Worm (Caenorhabditis elegans) whole organism, L2 larva: ENCODE data around the gene cest-6.

Source experiments
- R02D3.7 ChIP-seq: fragments of 150-350 bp; optimal IDR thresholded peaks from 2 replicates; lab custom pipeline; 2014; ENCODE audit warnings: missing biosample characterization, missing genetic modification characterization
- blmp-1 ChIP-seq: sonication (generic microtip); optimal IDR thresholded peaks from 2 replicates; lab custom pipeline; 2017; ENCODE audit warnings: missing genetic modification characterization, mild to moderate bottlenecking, missing compliant biosample characterization, antibody characterized with exemption, moderate library complexity; ENCODE audit not compliant: insufficient read depth
- elt-1 ChIP-seq: fragments of 150-350 bp; optimal IDR thresholded peaks from 2 replicates; lab custom pipeline; 2014; ENCODE audit warnings: missing biosample characterization, missing genetic modification characterization
- elt-3 ChIP-seq: sonication (generic microtip); optimal IDR thresholded peaks from 2 replicates; lab custom pipeline; 2017; ENCODE audit warnings: missing biosample characterization, missing genetic modification characterization
- mdl-1 ChIP-seq, 2 experiments: fragments of 150-350 bp in 1 of 2; sonication (generic microtip) in 1 of 2; optimal IDR thresholded peaks; 2 replicates each; lab custom pipeline; 2017; ENCODE audit warnings: missing biosample characterization in 2 of 2, missing genetic modification characterization in 2 of 2
- nhr-77 ChIP-seq: fragments of 150-350 bp; optimal IDR thresholded peaks from 2 replicates; lab custom pipeline; 2014; ENCODE audit warnings: missing biosample characterization, missing genetic modification characterization
- snpc-4 ChIP-seq: fragments of 150-350 bp; optimal IDR thresholded peaks from 2 replicates; lab custom pipeline; 2014; ENCODE audit warnings: missing biosample characterization, missing genetic modification characterization
- unc-62 ChIP-seq: fragments of 150-350 bp; optimal IDR thresholded peaks from 2 replicates; lab custom pipeline; 2014; ENCODE audit warnings: missing biosample characterization, missing genetic modification reagents, missing genetic modification characterization

ce11 chrIV:6954682-6955081, 26.4 kb upstream of the cest-6 start:
- TF ChIP-seq blmp-1 (tag; lab: Kevin White, UChicago) (no peak), snpc-4 (tag; lab: Kevin White, UChicago) (no peak), R02D3.7 (tag; lab: Kevin White, UChicago) (no peak), unc-62 (no peak), elt-3 (no peak), elt-1 (no peak), nhr-77 (tag; lab: Kevin White, UChicago) (no peak), mdl-1 (tag; optimal IDR thresholded peaks at IDR 0.05; lab: Kevin White, UChicago) (no peak)
